Fruit fly (Drosophila melanogaster) S2 (cell line): ENCODE measurements around the gene CG8004.

ENCODE experiments used
- CG8478 ChIP-seq: fragments of >200 bp; optimal IDR thresholded peaks from 2 replicates; lab custom pipeline; 2018
- CTCF ChIP-seq, 2 experiments: fragments of >200 bp; optimal IDR thresholded peaks; 2 replicates each; lab custom pipeline; 2018

The CG8004 gene

DNA sequence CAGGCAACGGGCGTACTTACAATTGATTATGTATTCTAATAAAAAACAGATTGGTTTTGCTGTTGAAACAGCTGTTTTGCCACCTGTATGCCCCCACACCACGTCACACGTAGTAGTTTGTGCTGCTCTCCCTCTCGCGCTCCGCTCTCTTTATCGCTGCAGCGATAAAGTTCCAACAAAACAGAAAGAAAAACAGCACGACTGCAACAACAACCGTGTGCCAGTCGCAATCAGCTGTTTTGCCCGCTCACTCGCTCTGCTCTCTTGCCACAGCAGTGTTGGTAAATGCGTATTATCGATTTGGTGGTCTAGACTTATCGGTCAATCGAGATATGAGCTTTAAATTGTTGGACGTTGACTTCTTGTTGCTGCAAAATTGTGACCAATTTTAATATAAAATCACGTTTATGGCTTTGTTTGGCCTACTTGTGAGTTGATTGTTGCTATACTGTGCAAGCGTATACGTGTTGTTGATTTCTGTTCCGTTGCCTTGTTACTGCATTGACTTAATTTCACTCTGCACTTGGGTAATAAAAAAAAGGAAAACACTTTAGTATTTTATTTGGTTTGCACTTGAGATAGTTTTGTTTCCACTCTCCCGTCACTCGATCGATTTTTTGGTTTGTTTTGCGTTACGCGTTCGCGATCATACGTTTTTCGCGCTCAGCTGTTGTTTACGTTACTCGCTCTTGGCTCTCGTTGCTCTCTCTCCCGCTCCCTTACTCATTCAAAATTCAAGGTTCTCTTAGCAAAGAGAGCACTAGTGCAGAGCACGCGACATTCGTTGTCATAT, 31.2 kb downstream of the CG8004 start:
- TF ChIP-seq CG8478 (lab: Kevin White, UChicago) (no peak), CTCF (optimal IDR thresholded peaks at IDR 0.05; lab: Kevin White, UChicago) (no peak)

- TF ChIP-seq CG8478 (lab: Kevin White, UChicago) (no peak), CTCF (optimal IDR thresholded peaks at IDR 0.05; lab: Kevin White, UChicago) (no peak)
Measured at dm6 chr3L:19896280-19896891, 31.9 kb downstream of the CG8004 start.

DNA sequence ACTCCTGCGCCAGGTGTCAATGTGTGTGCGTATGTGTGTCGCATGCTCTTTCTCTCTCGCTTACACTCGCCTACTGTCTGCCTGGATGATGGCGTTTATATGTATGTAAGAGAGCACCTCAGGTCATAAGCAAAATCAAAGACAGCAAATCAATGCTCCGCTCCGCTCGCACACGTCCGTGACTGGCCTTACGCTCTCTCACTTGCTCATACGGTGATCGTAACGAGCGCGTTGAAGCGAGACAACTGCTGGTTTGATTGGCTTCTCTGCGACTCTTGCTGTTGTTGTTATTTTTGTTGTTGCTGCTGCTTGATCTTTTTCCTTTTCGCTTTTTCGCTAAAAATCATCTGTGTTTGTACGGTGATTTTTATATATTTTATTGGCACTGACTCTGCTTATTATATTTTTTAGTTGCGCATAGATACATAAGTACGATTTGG, 32.7 kb downstream of the CG8004 start:
- no peak for TF ChIP-seq CG8478 (lab: Kevin White, UChicago)
- peak; percentile 17 to 49 for TF ChIP-seq CTCF (optimal IDR thresholded peaks at IDR 0.05; lab: Kevin White, UChicago)
